Worm (Caenorhabditis elegans) whole organism, late embryonic: ENCODE results near the gene vha-12.

Experiments
- dve-1 ChIP-seq: sonication (generic microtip); optimal IDR thresholded peaks from 2 replicates; lab custom pipeline; 2017; ENCODE audit warnings: antibody characterized with exemption, mild to moderate bottlenecking, missing genetic modification characterization, missing compliant biosample characterization
- elt-2 ChIP-seq: sonication (generic microtip); optimal IDR thresholded peaks from 2 replicates; lab custom pipeline; 2016; ENCODE audit warnings: missing genetic modification reagents, missing genetic modification characterization, missing compliant biosample characterization
- ets-4 ChIP-seq: sonication (generic microtip); optimal IDR thresholded peaks from 2 replicates; lab custom pipeline; 2016; ENCODE audit warnings: missing genetic modification characterization, missing compliant biosample characterization
- fkh-10 ChIP-seq: fragments of 150-350 bp; optimal IDR thresholded peaks from 2 replicates; lab custom pipeline; 2014; ENCODE audit warnings: missing biosample characterization, missing genetic modification reagents, missing genetic modification characterization
- hlh-8 ChIP-seq: sonication (generic microtip); optimal IDR thresholded peaks from 2 replicates; lab custom pipeline; 2016; ENCODE audit warnings: missing genotype, missing genetic modification characterization, missing compliant biosample characterization
- nhr-11 ChIP-seq: fragments of 150-350 bp; optimal IDR thresholded peaks from 2 replicates; lab custom pipeline; 2014; ENCODE audit warnings: missing biosample characterization, missing genetic modification characterization
- ttx-3 ChIP-seq: sonication (generic microtip); optimal IDR thresholded peaks from 2 replicates; lab custom pipeline; 2016; ENCODE audit warnings: missing genetic modification reagents, missing genetic modification characterization, missing compliant biosample characterization
- unc-42 ChIP-seq: sonication (generic microtip); optimal IDR thresholded peaks from 2 replicates; lab custom pipeline; 2016; ENCODE audit warnings: missing genotype, missing genetic modification characterization, missing compliant biosample characterization
- zip-5 ChIP-seq: sonication (generic microtip); optimal IDR thresholded peaks from 2 replicates; lab custom pipeline; 2016; ENCODE audit warnings: missing genetic modification characterization, missing compliant biosample characterization

ce11 chrX:4147600-4148448 is 43.1 kb upstream of the vha-12 start:
- TF ChIP-seq nhr-11 (no peak), ets-4 (tag; lab: Kevin White, UChicago) (no peak), unc-42 (no peak), hlh-8 (tag; lab: Kevin White, UChicago) (no peak), dve-1 (tag; lab: Kevin White, UChicago) (no peak), ttx-3 (tag; lab: Kevin White, UChicago) (no peak), zip-5 (tag; lab: Kevin White, UChicago) (no peak), elt-2 (tag; lab: Kevin White, UChicago) (no peak), fkh-10 (GFP tag; lab: Kevin White, UChicago) (no peak)
